Worm (Caenorhabditis elegans): Measurements from ENCODE around the gene F09E5.8.
A peak's percentile ranks its signal among the peaks of the same experiment; 100 is the strongest.

Gene F09E5.8

ce11 chrII:5359252-5359651 lies 8.8 kb downstream of the F09E5.8 start, which contains the start of gene sec-6:
Gene sec-6, plus strand, starts transcription at chrII:5359552.
- TF ChIP-seq sptf-1 (tag; optimal IDR thresholded peaks at IDR 0.05): no peak
- TF ChIP-seq mls-2 (tag; optimal IDR thresholded peaks at IDR 0.05): no peak
- TF ChIP-seq zip-8 (tag; optimal IDR thresholded peaks at IDR 0.05): no peak
- no peak for TF ChIP-seq nhr-28 (tag; optimal IDR thresholded peaks at IDR 0.05)
- TF ChIP-seq snpc-4 (tag; optimal IDR thresholded peaks at IDR 0.05): no peak
- TF ChIP-seq nhr-12 (tag; optimal IDR thresholded peaks at IDR 0.05): no peak
- no peak for TF ChIP-seq bed-3 (GFP tag; optimal IDR thresholded peaks at IDR 0.05)
- no peak for TF ChIP-seq ham-2 (GFP tag; optimal IDR thresholded peaks at IDR 0.05)
- no peak for TF ChIP-seq mep-1 (tag; optimal IDR thresholded peaks at IDR 0.05)
- no peak for TF ChIP-seq pha-4 (tag; optimal IDR thresholded peaks at IDR 0.05)
- TF ChIP-seq ceh-39 (tag; optimal IDR thresholded peaks at IDR 0.05): no peak
- TF ChIP-seq ceh-43 (GFP tag; optimal IDR thresholded peaks at IDR 0.05): no peak

- TF ChIP-seq lin-32 (GFP tag; optimal IDR thresholded peaks at IDR 0.05): no peak
- no peak for TF ChIP-seq hlh-1 (tag; optimal IDR thresholded peaks at IDR 0.05)
- TF ChIP-seq lin-13 (tag; optimal IDR thresholded peaks at IDR 0.05): no peak
- TF ChIP-seq unc-62 (GFP tag; optimal IDR thresholded peaks at IDR 0.05): no peak
These were observed 14.0 kb downstream of the F09E5.8 start for ce11 chrII:5364516-5364915.

ce11 chrII:5365645-5366044 lies 15.2 kb downstream of the F09E5.8 start, which contains the start of gene F09E5.16:
Gene F09E5.16, minus strand, starts transcription at chrII:5365745.
- TF ChIP-seq mab-5 (tag; optimal IDR thresholded peaks at IDR 0.05): no peak
- TF ChIP-seq ces-1 (GFP tag; optimal IDR thresholded peaks at IDR 0.05): peak; percentile 21

- no peak for TF ChIP-seq mls-2 (tag; optimal IDR thresholded peaks at IDR 0.05)
- TF ChIP-seq nhr-76 (tag; optimal IDR thresholded peaks at IDR 0.05): no peak
- no peak for TF ChIP-seq ceh-39 (tag; optimal IDR thresholded peaks at IDR 0.05)
- TF ChIP-seq mab-5 (tag; optimal IDR thresholded peaks at IDR 0.05): no peak
- TF ChIP-seq cnd-1 (tag; optimal IDR thresholded peaks at IDR 0.05): no peak
- TF ChIP-seq nhr-2 (tag; optimal IDR thresholded peaks at IDR 0.05): no peak
- TF ChIP-seq lin-13 (tag; optimal IDR thresholded peaks at IDR 0.05): no peak
- no peak for TF ChIP-seq flh-1 (GFP tag; optimal IDR thresholded peaks at IDR 0.05)
- no peak for TF ChIP-seq drap-1 (GFP tag; optimal IDR thresholded peaks at IDR 0.05)
- TF ChIP-seq tbx-8 (GFP tag; optimal IDR thresholded peaks at IDR 0.05): no peak
- TF ChIP-seq lin-32 (GFP tag; optimal IDR thresholded peaks at IDR 0.05): no peak
- no peak for TF ChIP-seq unc-62 (GFP tag; optimal IDR thresholded peaks at IDR 0.05)
- no peak for TF ChIP-seq bed-3 (GFP tag; optimal IDR thresholded peaks at IDR 0.05)
- no peak for TF ChIP-seq sem-2 (GFP tag; optimal IDR thresholded peaks at IDR 0.05)
- TF ChIP-seq sptf-1 (tag; optimal IDR thresholded peaks at IDR 0.05): no peak
- TF ChIP-seq lsy-2 (tag; optimal IDR thresholded peaks at IDR 0.05): no peak
- no peak for TF ChIP-seq ceh-43 (GFP tag; optimal IDR thresholded peaks at IDR 0.05)
- no peak for TF ChIP-seq elt-3 (tag; optimal IDR thresholded peaks at IDR 0.05)
- TF ChIP-seq nhr-28 (tag; optimal IDR thresholded peaks at IDR 0.05): no peak
These were observed 20.2 kb downstream of the F09E5.8 start, which contains the start of gene F09E5.12 for ce11 chrII:5370641-5371040. Gene F09E5.12, minus strand, starts transcription at chrII:5370741.

- TF ChIP-seq unc-120 (tag; optimal IDR thresholded peaks at IDR 0.05; ENCODE audit: poor library complexity, severe bottlenecking) (no peak), nhr-28 (tag; optimal IDR thresholded peaks at IDR 0.05) (no peak), drap-1 (GFP tag; optimal IDR thresholded peaks at IDR 0.05) (peak; percentile 53), cnd-1 (tag; optimal IDR thresholded peaks at IDR 0.05) (peak; percentile 36), elt-1 (tag; optimal IDR thresholded peaks at IDR 0.05; ENCODE audit: borderline replicate concordance, insufficient read depth) (no peak), nhr-2 (tag; optimal IDR thresholded peaks at IDR 0.05) (peak; percentile 13), bed-3 (GFP tag; optimal IDR thresholded peaks at IDR 0.05) (no peak), nhr-237 (tag; optimal IDR thresholded peaks at IDR 0.05) (peak; percentile 77), snpc-4 (tag; optimal IDR thresholded peaks at IDR 0.05) (no peak), mls-2 (tag; optimal IDR thresholded peaks at IDR 0.05) (peak; percentile 17), ham-2 (GFP tag; optimal IDR thresholded peaks at IDR 0.05) (no peak), nhr-76 (tag; optimal IDR thresholded peaks at IDR 0.05) (no peak), M03D4.4 (tag; optimal IDR thresholded peaks at IDR 0.05) (peak; percentile 9), sem-2 (GFP tag; optimal IDR thresholded peaks at IDR 0.05) (no peak), flh-1 (GFP tag; optimal IDR thresholded peaks at IDR 0.05) (no peak), mab-5 (tag; optimal IDR thresholded peaks at IDR 0.05) (no peak), lin-13 (tag; optimal IDR thresholded peaks at IDR 0.05) (peak; percentile 90), hlh-1 (tag; optimal IDR thresholded peaks at IDR 0.05) (peak; percentile 37), pha-4 (tag; optimal IDR thresholded peaks at IDR 0.05) (peak; percentile 95), lin-32 (GFP tag; optimal IDR thresholded peaks at IDR 0.05) (no peak), lsy-2 (tag; optimal IDR thresholded peaks at IDR 0.05) (peak; percentile 89), sptf-1 (tag; optimal IDR thresholded peaks at IDR 0.05) (peak; percentile 71), tbx-8 (GFP tag; optimal IDR thresholded peaks at IDR 0.05) (no peak), ces-1 (GFP tag; optimal IDR thresholded peaks at IDR 0.05) (peak; percentile 74), ceh-43 (GFP tag; optimal IDR thresholded peaks at IDR 0.05) (no peak), nhr-12 (tag; optimal IDR thresholded peaks at IDR 0.05) (no peak), zip-8 (tag; optimal IDR thresholded peaks at IDR 0.05) (no peak), ceh-83 (GFP tag; optimal IDR thresholded peaks at IDR 0.05) (peak; percentile 47), ztf-11 (tag; optimal IDR thresholded peaks at IDR 0.05) (peak; percentile 53), ceh-39 (tag; optimal IDR thresholded peaks at IDR 0.05) (peak; percentile 68), mep-1 (tag; optimal IDR thresholded peaks at IDR 0.05) (peak; percentile 90), blmp-1 (tag; optimal IDR thresholded peaks at IDR 0.05) (peak; percentile 3), elt-3 (tag; optimal IDR thresholded peaks at IDR 0.05) (no peak), unc-62 (GFP tag; optimal IDR thresholded peaks at IDR 0.05) (peak; percentile 26), unc-39 (tag; optimal IDR thresholded peaks at IDR 0.05) (no peak)
These were observed 23.0 kb downstream of the F09E5.8 start, which contains the start of the genes agt-2 and F09E5.3 for ce11 chrII:5373275-5374047. Gene agt-2, minus strand, starts transcription at chrII:5373827. Gene F09E5.3, plus strand, starts transcription at chrII:5373997.

All from whole organism, mixed stage, embryonic.